Worm (Caenorhabditis elegans) whole organism, midembryonic: Measurements from ENCODE around the gene citk-1.

Source experiments
- T22C8.4 ChIP-seq: fragments of 200-800 bp; sonication (Bioruptor generic); IDR thresholded peaks from 2 replicates; pipeline ENCODE4 v1.3.6; 2022; ENCODE audit warnings: missing genetic modification characterization, missing compliant biosample characterization
- cog-1 ChIP-seq: sonication (generic microtip); optimal IDR thresholded peaks from 2 replicates; lab custom pipeline; 2016; ENCODE audit warnings: missing genetic modification characterization, missing compliant biosample characterization
- klf-2 ChIP-seq: fragments of 200-800 bp; sonication (Bioruptor generic); conservative IDR thresholded peaks from 2 replicates; pipeline ENCODE4 v1.3.6; 2022; ENCODE audit warnings: missing genetic modification reagents, missing genetic modification characterization, missing compliant biosample characterization
- med-1 ChIP-seq: sonication (generic microtip); optimal IDR thresholded peaks from 2 replicates; lab custom pipeline; 2017; ENCODE audit warnings: missing genetic modification characterization, mild to moderate bottlenecking, missing compliant biosample characterization, antibody characterized with exemption, missing genetic modification reagents; ENCODE audit not compliant: insufficient read depth
- ref-1 ChIP-seq: fragments of 200-800 bp; sonication (Bioruptor generic); conservative IDR thresholded peaks from 2 replicates; pipeline ENCODE4 v1.3.6; 2022; ENCODE audit warnings: missing genetic modification reagents, missing genetic modification characterization, missing compliant biosample characterization
- tab-1 ChIP-seq: fragments of 200-800 bp; sonication (Bioruptor generic); IDR thresholded peaks from 2 replicates; pipeline ENCODE4 v1.3.6; 2022; ENCODE audit warnings: missing genetic modification characterization, missing compliant biosample characterization
- ztf-23 ChIP-seq: fragments of 200-800 bp; sonication (Bioruptor generic); IDR thresholded peaks from 2 replicates; pipeline ENCODE4 v1.3.6; 2022; ENCODE audit warnings: missing genetic modification reagents, missing genetic modification characterization, missing compliant biosample characterization
- ztf-29 ChIP-seq: fragments of 200-800 bp; sonication (Bioruptor generic); IDR thresholded peaks from 2 replicates; pipeline ENCODE4 v1.3.6; 2022; ENCODE audit warnings: missing genetic modification reagents, missing genetic modification characterization, missing compliant biosample characterization

ce11 chrII:13954077-13954476 lies 45.4 kb downstream of the citk-1 start:
- TF ChIP-seq T22C8.4 (GFP tag; lab: Robert Waterston, UW) (no peak), ref-1 (GFP tag; lab: Robert Waterston, UW) (no peak), med-1 (no peak), tab-1 (no peak), cog-1 (tag; lab: Kevin White, UChicago) (no peak), ztf-23 (GFP tag; lab: Robert Waterston, UW) (no peak), ztf-29 (GFP tag; lab: Robert Waterston, UW) (no peak), klf-2 (GFP tag; lab: Robert Waterston, UW) (no peak)
